Fruit fly (Drosophila melanogaster): ENCODE results near the gene mre11.

Gene mre11

dm6 chr2L:11323917-11324316 lies 42.0 kb downstream of the mre11 start (continued):
- peak; percentile 49; the same call in 1 of the 2 replicates for TF ChIP-seq peb (GFP tag; IDR thresholded peaks at IDR 0.05)
- TF ChIP-seq Nf-YC (tag; optimal IDR thresholded peaks at IDR 0.05), result no peak
- TF ChIP-seq CG32532 (GFP tag; IDR thresholded peaks at IDR 0.05), result peak; percentile 48; the same call in 1 of the 2 replicates
- TF ChIP-seq disco-r (GFP tag; optimal IDR thresholded peaks at IDR 0.05), result peak; percentile 1
- peak; percentile 67 for TF ChIP-seq CG10366 (GFP tag; IDR thresholded peaks at IDR 0.05)
- peak; percentile 1 for TF ChIP-seq BtbVII (GFP tag; optimal IDR thresholded peaks at IDR 0.05)
- no peak for TF ChIP-seq HLHmδ (GFP tag; optimal IDR thresholded peaks at IDR 0.05)
- no peak for TF ChIP-seq pho (GFP tag; optimal IDR thresholded peaks at IDR 0.05)
- peak; percentile 60 for TF ChIP-seq oc (tag; optimal IDR thresholded peaks at IDR 0.05)
- TF ChIP-seq phol (tag; optimal IDR thresholded peaks at IDR 0.05), result peak; percentile 70
- no peak for TF ChIP-seq MESR4 (GFP tag; optimal IDR thresholded peaks at IDR 0.05)
- TF ChIP-seq Ada2b (GFP tag; IDR thresholded peaks at IDR 0.05), result peak; percentile 54; the same call in 1 of the 2 replicates
- TF ChIP-seq CG33213 (GFP tag; optimal IDR thresholded peaks at IDR 0.05), result no peak
- peak; percentile 44 for TF ChIP-seq CG12071 (GFP tag; optimal IDR thresholded peaks at IDR 0.05)
- no peak for TF ChIP-seq luna (GFP tag; optimal IDR thresholded peaks at IDR 0.05)
- TF ChIP-seq D19A (tag; optimal IDR thresholded peaks at IDR 0.05), result peak; percentile 54
- TF ChIP-seq CG15696 (tag; optimal IDR thresholded peaks at IDR 0.05), result peak; percentile 28
- TF ChIP-seq Myb (GFP tag; optimal IDR thresholded peaks at IDR 0.05), result no peak
- TF ChIP-seq CG11504 (tag; optimal IDR thresholded peaks at IDR 0.05), result peak; percentile 81
- TF ChIP-seq CG12942 (GFP tag; optimal IDR thresholded peaks at IDR 0.05), result no peak
- peak; percentile 9 for TF ChIP-seq cwo (GFP tag; optimal IDR thresholded peaks at IDR 0.05)
- no peak for TF ChIP-seq Hand (GFP tag; optimal IDR thresholded peaks at IDR 0.05)
- no peak for TF ChIP-seq ham (GFP tag; IDR thresholded peaks at IDR 0.05)
- TF ChIP-seq Atf-2 (GFP tag; optimal IDR thresholded peaks at IDR 0.05), result peak; percentile 19
- TF ChIP-seq Poxn (GFP tag; IDR thresholded peaks at IDR 0.05), result no peak
- TF ChIP-seq Fer1 (GFP tag; optimal IDR thresholded peaks at IDR 0.05), result no peak
- peak; percentile 75 for TF ChIP-seq fd96Cb (tag; optimal IDR thresholded peaks at IDR 0.05)
- TF ChIP-seq ewg (GFP tag; optimal IDR thresholded peaks at IDR 0.05), result peak; percentile 43
- no peak for TF ChIP-seq Hr3 (GFP tag; optimal IDR thresholded peaks at IDR 0.05)
- no peak for TF ChIP-seq ssp (GFP tag; IDR thresholded peaks at IDR 0.05)
- peak; percentile 29 for TF ChIP-seq Mad (GFP tag; optimal IDR thresholded peaks at IDR 0.05)
- peak; percentile 44 for TF ChIP-seq pb (GFP tag; optimal IDR thresholded peaks at IDR 0.05)
- 0 out of 2 replicates have a peak, but pooled peaks have one; percentile 9 for TF ChIP-seq ro (GFP tag; IDR thresholded peaks at IDR 0.05)
- TF ChIP-seq so (GFP tag; IDR thresholded peaks at IDR 0.05), result no peak
- peak; percentile 12 for TF ChIP-seq CG12236 (GFP tag; optimal IDR thresholded peaks at IDR 0.05)
- TF ChIP-seq Aef1 (GFP tag; IDR thresholded peaks at IDR 0.05), result peak; percentile 42; the same call in 2 of the 3 replicates
- peak; percentile 71 for TF ChIP-seq CG18262 (tag; optimal IDR thresholded peaks at IDR 0.05)
- no peak for TF ChIP-seq CG1832 (GFP tag; optimal IDR thresholded peaks at IDR 0.05)
- TF ChIP-seq CG11560 (tag; IDR thresholded peaks at IDR 0.05), result no peak
- peak; percentile 35 for TF ChIP-seq CG8359 (GFP tag; optimal IDR thresholded peaks at IDR 0.05; ENCODE audit: borderline replicate concordance)
- no peak for TF ChIP-seq fd3F (GFP tag; optimal IDR thresholded peaks at IDR 0.05)
- peak; percentile 61 for TF ChIP-seq CG14441 (GFP tag; IDR thresholded peaks at IDR 0.05)
- TF ChIP-seq ci (GFP tag; IDR thresholded peaks at IDR 0.05), result peak; percentile 85
- TF ChIP-seq bab2 (GFP tag; optimal IDR thresholded peaks at IDR 0.05), result peak; percentile 42
- peak; percentile 69 for TF ChIP-seq CG12219 (GFP tag; optimal IDR thresholded peaks at IDR 0.05)
- peak; percentile 92 for TF ChIP-seq sens (GFP tag)
- TF ChIP-seq CG4730 (GFP tag; IDR thresholded peaks at IDR 0.05), result peak; percentile 41
- peak; percentile 52 for TF ChIP-seq lab (GFP tag; optimal IDR thresholded peaks at IDR 0.05)
- TF ChIP-seq Xbp1 (GFP tag; optimal IDR thresholded peaks at IDR 0.05), result peak; percentile 69
- peak; percentile 72 for TF ChIP-seq H15 (GFP tag; IDR thresholded peaks at IDR 0.05)
- no peak for TF ChIP-seq abd-A (tag; optimal IDR thresholded peaks at IDR 0.05)
- no peak for TF ChIP-seq aop (GFP tag; IDR thresholded peaks at IDR 0.05)

Measured in whole organism, embryonic.